Worm (Caenorhabditis elegans): ENCODE results near the gene C07G2.5.

DNA sequence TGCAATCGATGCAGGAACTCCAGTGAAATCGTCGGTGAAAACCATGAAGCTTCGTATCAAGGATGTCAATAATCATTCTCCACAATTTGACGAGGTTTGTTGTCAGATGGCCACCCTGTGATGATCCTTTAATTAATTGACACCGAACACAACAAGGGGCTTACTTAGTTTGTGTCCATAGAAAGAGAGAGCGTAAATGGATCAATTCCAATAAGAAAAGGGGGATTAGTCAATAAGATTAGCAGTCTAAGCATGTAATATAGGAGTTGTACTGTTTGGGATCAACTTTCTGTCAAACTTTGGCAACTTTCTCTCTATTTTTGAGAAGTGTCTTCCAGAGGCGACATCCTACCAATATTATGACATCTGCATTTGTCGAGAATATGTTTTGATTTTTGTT, 25.2 kb upstream of the C07G2.5 start:
- TF ChIP-seq sox-4 (tag; optimal IDR thresholded peaks at IDR 0.05) (no peak), pha-4 (tag; optimal IDR thresholded peaks at IDR 0.05) (no peak), hlh-30 (tag; optimal IDR thresholded peaks at IDR 0.05; ENCODE audit: insufficient read depth) (no peak), ets-4 (tag; optimal IDR thresholded peaks at IDR 0.05) (no peak), T23F11.4 (GFP tag; optimal IDR thresholded peaks at IDR 0.05) (no peak), nhr-11 (tag; optimal IDR thresholded peaks at IDR 0.05) (no peak)

Data from whole organism, late embryonic.